Fruit fly (Drosophila melanogaster): ENCODE data around the gene CheB38a.

The CheB38a gene

dm6 chr2L:20823196-20824105, 5.1 kb upstream of the CheB38a start (continued):
- TF ChIP-seq Lim3 (GFP tag; IDR thresholded peaks at IDR 0.05) (no peak), cad (GFP tag; optimal IDR thresholded peaks at IDR 0.05) (no peak), CG10321 (GFP tag; IDR thresholded peaks at IDR 0.05) (peak; percentile 95), sisA (GFP tag; IDR thresholded peaks at IDR 0.05) (no peak), CG34422 (GFP tag; IDR thresholded peaks at IDR 0.05) (peak; percentile 61; the same call in 1 of the 3 replicates), wek (GFP tag; optimal IDR thresholded peaks at IDR 0.05) (peak; percentile 33), knrl (GFP tag; IDR thresholded peaks at IDR 0.05; ENCODE audit: partially characterized antibody) (peak; percentile 40; the same call in 2 of the 3 replicates), CG10565 (GFP tag; optimal IDR thresholded peaks at IDR 0.05) (no peak), Hr3 (GFP tag; optimal IDR thresholded peaks at IDR 0.05) (no peak), Camta (GFP tag; optimal IDR thresholded peaks at IDR 0.05) (no peak), CG9797 (GFP tag; optimal IDR thresholded peaks at IDR 0.05) (peak; percentile 5), CG11504 (tag; optimal IDR thresholded peaks at IDR 0.05) (peak; percentile 50), sc (optimal IDR thresholded peaks at IDR 0.05) (no peak), sc (GFP tag; optimal IDR thresholded peaks at IDR 0.05) (no peak), jing (GFP tag; optimal IDR thresholded peaks at IDR 0.05) (no peak), CG2202 (tag; optimal IDR thresholded peaks at IDR 0.05) (no peak), Stat92E (GFP tag; optimal IDR thresholded peaks at IDR 0.05) (peak in 1 of 3 experiments; percentile 73), CHES-1-like (GFP tag; optimal IDR thresholded peaks at IDR 0.05) (no peak), CG1529 (GFP tag; optimal IDR thresholded peaks at IDR 0.05) (peak; percentile 15), CG11560 (tag; IDR thresholded peaks at IDR 0.05) (no peak), Xrp1 (GFP tag; IDR thresholded peaks at IDR 0.05) (no peak), CG4854 (GFP tag; optimal IDR thresholded peaks at IDR 0.05) (no peak), onecut (GFP tag; IDR thresholded peaks at IDR 0.05) (no peak), Ada2b (GFP tag; IDR thresholded peaks at IDR 0.05) (no peak), vfl (GFP tag; optimal IDR thresholded peaks at IDR 0.05) (no peak), Mad (GFP tag; optimal IDR thresholded peaks at IDR 0.05) (no peak), lab (GFP tag; optimal IDR thresholded peaks at IDR 0.05) (peak; percentile 49), pzg (GFP tag; optimal IDR thresholded peaks at IDR 0.05) (peak; percentile 9), Nf-YB (GFP tag; optimal IDR thresholded peaks at IDR 0.05) (no peak), CG13775 (GFP tag; optimal IDR thresholded peaks at IDR 0.05) (no peak), ac (GFP tag; optimal IDR thresholded peaks at IDR 0.05) (no peak), caup (GFP tag; optimal IDR thresholded peaks at IDR 0.05; ENCODE audit: severe bottlenecking) (peak; percentile 1), CG3995 (GFP tag; optimal IDR thresholded peaks at IDR 0.05) (no peak), CG17912 (GFP tag; optimal IDR thresholded peaks at IDR 0.05) (peak; percentile 41), nau (GFP tag; optimal IDR thresholded peaks at IDR 0.05) (no peak), ap (GFP tag; IDR thresholded peaks at IDR 0.05) (no peak), Hand (GFP tag; optimal IDR thresholded peaks at IDR 0.05) (no peak), CG33213 (GFP tag; optimal IDR thresholded peaks at IDR 0.05) (peak; percentile 11), Dbx (GFP tag; IDR thresholded peaks at IDR 0.05) (peak; percentile 44; the same call in 1 of the 3 replicates), CG8359 (GFP tag; optimal IDR thresholded peaks at IDR 0.05; ENCODE audit: borderline replicate concordance) (no peak), slbo (GFP tag; IDR thresholded peaks at IDR 0.05) (peak; percentile 29; the same call in 1 of the 2 replicates), sob (GFP tag; IDR thresholded peaks at IDR 0.05) (peak; percentile 46), CG13424 (tag; optimal IDR thresholded peaks at IDR 0.05) (peak; percentile 18), Ets97D (GFP tag; optimal IDR thresholded peaks at IDR 0.05) (no peak), CG13123 (GFP tag; optimal IDR thresholded peaks at IDR 0.05) (no peak)

Measured in whole organism, embryonic.